Worm (Caenorhabditis elegans) whole organism, early embryonic: Measurements from ENCODE around the gene Y57G11B.8.

Experiments used
- B0310.2 ChIP-seq: sonication (generic microtip); optimal IDR thresholded peaks from 2 replicates; lab custom pipeline; 2016; ENCODE audit warnings: mild to moderate bottlenecking, missing genetic modification characterization, missing compliant biosample characterization
- F13C5.2 ChIP-seq: sonication (generic microtip); optimal IDR thresholded peaks from 2 replicates; lab custom pipeline; 2017; ENCODE audit warnings: mild to moderate bottlenecking, missing genetic modification characterization, inconsistent platforms, missing compliant biosample characterization
- ama-1 ChIP-seq: fragments of 150-350 bp; optimal IDR thresholded peaks from 2 replicates; lab custom pipeline; 2014
- ceh-13 ChIP-seq: fragments of 200-800 bp; sonication (Bioruptor generic); optimal IDR thresholded peaks from 2 replicates; lab custom pipeline; 2018; ENCODE audit warnings: mild to moderate bottlenecking, missing genetic modification characterization, missing compliant biosample characterization
- flt-1 ChIP-seq: fragments of 200-800 bp; sonication (Bioruptor generic); IDR thresholded peaks from 2 replicates; pipeline ENCODE4 v1.3.6; 2022; ENCODE audit warnings: missing genetic modification characterization, missing compliant biosample characterization
- hnd-1 ChIP-seq: sonication (generic microtip); optimal IDR thresholded peaks from 2 replicates; lab custom pipeline; 2016; ENCODE audit warnings: missing genetic modification characterization, missing compliant biosample characterization
- scrt-1 ChIP-seq: fragments of 200-800 bp; sonication (Bioruptor generic); IDR thresholded peaks from 2 replicates; pipeline ENCODE4 v1.3.6; 2022; ENCODE audit warnings: missing genetic modification characterization, missing compliant biosample characterization
- tbx-37 ChIP-seq: fragments of 200-800 bp; sonication (Bioruptor generic); conservative IDR thresholded peaks from 2 replicates; pipeline ENCODE4 v1.3.6; 2022; ENCODE audit warnings: missing genetic modification reagents, missing genetic modification characterization, missing compliant biosample characterization

- TF ChIP-seq flt-1 = no peak
- no peak for TF ChIP-seq hnd-1 (tag; lab: Kevin White, UChicago)
- TF ChIP-seq ama-1 (lab: Kevin White, UChicago) = no peak
- no peak for TF ChIP-seq tbx-37 (GFP tag; lab: Robert Waterston, UW)
- no peak for TF ChIP-seq B0310.2
- TF ChIP-seq scrt-1 (GFP tag; lab: Robert Waterston, UW) = no peak
- no peak for TF ChIP-seq ceh-13
- TF ChIP-seq F13C5.2 (tag; lab: Kevin White, UChicago) = no peak
These were observed 41.6 kb downstream of the Y57G11B.8 start, which contains the start of gene T27E7.5 for ce11 chrIV:14536911-14537310.
